Fruit fly (Drosophila melanogaster): ENCODE results near the gene CG13698.
A peak's percentile ranks its signal among the peaks of the same experiment; 100 is the strongest.

Gene CG13698

dm6 chr3L:18114038-18114926 is 8.3 kb upstream of the CG13698 start:
- TF ChIP-seq Abd-B (GFP tag; optimal IDR thresholded peaks at IDR 0.05), result peak; percentile 23
- peak; percentile 26; the same call in 1 of the 2 replicates for TF ChIP-seq CG17328 (GFP tag; IDR thresholded peaks at IDR 0.05)
- no peak for TF ChIP-seq CG4404 (GFP tag; IDR thresholded peaks at IDR 0.05)
- peak; percentile 97 for TF ChIP-seq CG14965 (GFP tag; optimal IDR thresholded peaks at IDR 0.05; ENCODE audit: borderline replicate concordance)
- peak; percentile 44; the same call in 1 of the 2 replicates for TF ChIP-seq Bgb (GFP tag; IDR thresholded peaks at IDR 0.05; ENCODE audit: partially characterized antibody)
- TF ChIP-seq shn (GFP tag; optimal IDR thresholded peaks at IDR 0.05), result no peak
- TF ChIP-seq klu (GFP tag; IDR thresholded peaks at IDR 0.05), result no peak
- no peak for TF ChIP-seq inv (GFP tag; IDR thresholded peaks at IDR 0.05; ENCODE audit: partially characterized antibody)
- no peak for TF ChIP-seq CG3163 (GFP tag; optimal IDR thresholded peaks at IDR 0.05)
- TF ChIP-seq CG2129 (GFP tag; IDR thresholded peaks at IDR 0.05; ENCODE audit: partially characterized antibody), result no peak
- peak; percentile 3 for TF ChIP-seq nom (GFP tag; optimal IDR thresholded peaks at IDR 0.05)
- TF ChIP-seq Chrac-16 (GFP tag; optimal IDR thresholded peaks at IDR 0.05), result no peak
- TF ChIP-seq CG1792 (GFP tag; optimal IDR thresholded peaks at IDR 0.05), result no peak
- TF ChIP-seq run (tag; optimal IDR thresholded peaks at IDR 0.05), result peak; percentile 54
- no peak for TF ChIP-seq CG18764 (GFP tag; optimal IDR thresholded peaks at IDR 0.05)
- TF ChIP-seq CG2678 (tag; optimal IDR thresholded peaks at IDR 0.05), result peak; percentile 77
- peak; percentile 38 for TF ChIP-seq zf30C (GFP tag; optimal IDR thresholded peaks at IDR 0.05)
- TF ChIP-seq Camta (GFP tag; optimal IDR thresholded peaks at IDR 0.05), result peak; percentile 22
- no peak for TF ChIP-seq CG3726 (GFP tag; IDR thresholded peaks at IDR 0.05)
- peak; percentile 20 for TF ChIP-seq CG12659 (GFP tag; optimal IDR thresholded peaks at IDR 0.05)
- no peak for TF ChIP-seq dimm (GFP tag; IDR thresholded peaks at IDR 0.05)
- TF ChIP-seq onecut (GFP tag; IDR thresholded peaks at IDR 0.05), result peak; percentile 74
- no peak for TF ChIP-seq Dfd (GFP tag; optimal IDR thresholded peaks at IDR 0.05)
- TF ChIP-seq CG12942 (GFP tag; optimal IDR thresholded peaks at IDR 0.05), result peak; percentile 32
- no peak for TF ChIP-seq nerfin-1 (tag; optimal IDR thresholded peaks at IDR 0.05)
- no peak for TF ChIP-seq crp (GFP tag; optimal IDR thresholded peaks at IDR 0.05)
- TF ChIP-seq BtbVII (GFP tag; optimal IDR thresholded peaks at IDR 0.05), result peak; percentile 8
- TF ChIP-seq CG11093 (GFP tag; IDR thresholded peaks at IDR 0.05), result no peak
- no peak for TF ChIP-seq corto (GFP tag; optimal IDR thresholded peaks at IDR 0.05)
- TF ChIP-seq gfzf (GFP tag; optimal IDR thresholded peaks at IDR 0.05), result no peak
- peak; percentile 52 for TF ChIP-seq H2.0 (GFP tag; IDR thresholded peaks at IDR 0.05)
- peak; percentile 24; the same call in 1 of the 2 replicates for TF ChIP-seq Adf1 (GFP tag; IDR thresholded peaks at IDR 0.05)
- TF ChIP-seq slbo (GFP tag; IDR thresholded peaks at IDR 0.05), result peak; percentile 61
- TF ChIP-seq Hmx (GFP tag; optimal IDR thresholded peaks at IDR 0.05), result no peak
- TF ChIP-seq tx (GFP tag; optimal IDR thresholded peaks at IDR 0.05), result no peak
- peak; percentile 59 for TF ChIP-seq CG13424 (tag; optimal IDR thresholded peaks at IDR 0.05)
- peak; percentile 3 for TF ChIP-seq ems (GFP tag; optimal IDR thresholded peaks at IDR 0.05)
- TF ChIP-seq sob (GFP tag; IDR thresholded peaks at IDR 0.05), result no peak
- TF ChIP-seq Awh (GFP tag; IDR thresholded peaks at IDR 0.05), result peak; percentile 79
- TF ChIP-seq E2f1 (GFP tag; IDR thresholded peaks at IDR 0.05), result 0 out of 2 replicates have a peak, but pooled peaks have one; percentile 15
- no peak for TF ChIP-seq az2 (GFP tag; optimal IDR thresholded peaks at IDR 0.05)
- no peak for TF ChIP-seq CG7357 (GFP tag; IDR thresholded peaks at IDR 0.05)
- no peak for TF ChIP-seq CG6683 (GFP tag; optimal IDR thresholded peaks at IDR 0.05)
- TF ChIP-seq ara (GFP tag; IDR thresholded peaks at IDR 0.05), result no peak
- no peak for TF ChIP-seq CG6175 (GFP tag; IDR thresholded peaks at IDR 0.05)
- no peak for TF ChIP-seq Fer2 (tag; optimal IDR thresholded peaks at IDR 0.05)
- TF ChIP-seq ci (GFP tag; IDR thresholded peaks at IDR 0.05), result no peak; the same call in 1 of the 3 replicates
- TF ChIP-seq CG11696 (GFP tag; IDR thresholded peaks at IDR 0.05), result no peak
- TF ChIP-seq CG10366 (GFP tag; IDR thresholded peaks at IDR 0.05), result no peak; the same call in 1 of the 2 replicates
